Fruit fly (Drosophila melanogaster) Kc167 (cell line): ENCODE results near the gene Blos2.

Experiments used
- h ChIP-seq: fragments of >200 bp; optimal IDR thresholded peaks from 3 replicates; lab custom pipeline; 2018; ENCODE audit warnings: missing external identifiers
- psq ChIP-seq: fragments of >200 bp; optimal IDR thresholded peaks from 2 replicates; lab custom pipeline; 2017; ENCODE audit warnings: missing external identifiers

dm6 chr3L:11021958-11022357, 39.4 kb upstream of the Blos2 start:
- TF ChIP-seq h (no peak), psq (lab: Kevin White, UChicago) (no peak)
